Fruit fly (Drosophila melanogaster) whole organism, embryonic: ENCODE data around the gene Sfp79B.

ENCODE experiments used
- ATbp ChIP-seq: fragments of 200-800 bp; sonication (Bioruptor generic); optimal IDR thresholded peaks from 2 replicates; lab custom pipeline; 2017; ENCODE audit warnings: missing biosample characterization, mild to moderate bottlenecking, missing genetic modification characterization, missing genetic modification reagents
- Asciz ChIP-seq: fragments of 200-800 bp; sonication (Bioruptor generic); optimal IDR thresholded peaks from 2 replicates; lab custom pipeline; 2017; ENCODE audit warnings: missing biosample characterization, mild to moderate bottlenecking, missing genetic modification characterization, missing genetic modification reagents
- CG10209 ChIP-seq: fragments of 200-800 bp; sonication (Bioruptor generic); optimal IDR thresholded peaks from 3 replicates; lab custom pipeline; 2017; ENCODE audit warnings: missing biosample characterization, mild to moderate bottlenecking, missing genetic modification characterization, missing genetic modification reagents
- CG10543 ChIP-seq: fragments of 200-800 bp; sonication (Bioruptor generic); optimal IDR thresholded peaks from 3 replicates; lab custom pipeline; 2017; ENCODE audit warnings: missing biosample characterization, mild to moderate bottlenecking, missing genetic modification characterization, moderate library complexity
- CG11093 ChIP-seq: fragments of 200-800 bp; sonication (Bioruptor generic); IDR thresholded peaks from 3 replicates; pipeline ENCODE4 v1.3.6; 2022; ENCODE audit warnings: missing biosample characterization, missing genetic modification characterization
- CG15011 ChIP-seq: fragments of 200-800 bp; sonication (Bioruptor generic); optimal IDR thresholded peaks from 3 replicates; lab custom pipeline; 2018; ENCODE audit warnings: missing biosample characterization, mild to moderate bottlenecking, missing genetic modification characterization
- CG15601 ChIP-seq: fragments of 200-800 bp; sonication (Bioruptor generic); optimal IDR thresholded peaks from 3 replicates; lab custom pipeline; 2019; ENCODE audit warnings: missing biosample characterization, mild to moderate bottlenecking, missing genetic modification characterization, moderate library complexity
- CG1602 ChIP-seq: fragments of 200-800 bp; sonication (Bioruptor generic); optimal IDR thresholded peaks from 3 replicates; lab custom pipeline; 2016; ENCODE audit warnings: missing biosample characterization, missing genetic modification characterization
- CG2199 ChIP-seq: fragments of 200-800 bp; sonication (Bioruptor generic); IDR thresholded peaks from 3 replicates; pipeline ENCODE4 v1.3.6; 2022; ENCODE audit warnings: missing biosample characterization, missing genetic modification characterization
- CG32767 ChIP-seq: fragments of 200-800 bp; sonication (Bioruptor generic); IDR thresholded peaks from 2 replicates; pipeline ENCODE4 v1.3.6; 2022; ENCODE audit warnings: missing biosample characterization, missing genetic modification characterization
- CG3838 ChIP-seq: fragments of 200-800 bp; sonication (Bioruptor generic); optimal IDR thresholded peaks from 3 replicates; lab custom pipeline; 2016; ENCODE audit warnings: missing biosample characterization, missing genetic modification characterization
- CG5245 ChIP-seq: fragments of 200-800 bp; sonication (Bioruptor generic); optimal IDR thresholded peaks from 3 replicates; lab custom pipeline; 2016; ENCODE audit warnings: missing biosample characterization, missing genetic modification characterization
- CG6254 ChIP-seq: fragments of 200-800 bp; sonication (Bioruptor generic); optimal IDR thresholded peaks from 3 replicates; lab custom pipeline; 2017; ENCODE audit warnings: mild to moderate bottlenecking, missing biosample characterization, missing genetic modification reagents, missing genetic modification characterization
- CG7357 ChIP-seq: fragments of 200-800 bp; sonication (Bioruptor generic); IDR thresholded peaks from 3 replicates; pipeline ENCODE4 v1.3.6; 2022; ENCODE audit warnings: missing biosample characterization, missing genetic modification characterization
- CG7839 ChIP-seq: fragments of 200-800 bp; sonication (Bioruptor generic); optimal IDR thresholded peaks from 3 replicates; lab custom pipeline; 2018; ENCODE audit warnings: missing biosample characterization, mild to moderate bottlenecking, missing genetic modification characterization, moderate library complexity
- CG8478 ChIP-seq: fragments of >200 bp; optimal IDR thresholded peaks from 2 replicates; lab custom pipeline; 2018
- CG8765 ChIP-seq: fragments of 200-800 bp; sonication (Bioruptor generic); IDR thresholded peaks from 2 replicates; pipeline ENCODE4 v1.3.6; 2022; ENCODE audit warnings: missing biosample characterization, missing genetic modification characterization
- CG9727 ChIP-seq: fragments of 200-800 bp; sonication (Bioruptor generic); optimal IDR thresholded peaks from 3 replicates; lab custom pipeline; 2017; ENCODE audit warnings: missing biosample characterization, mild to moderate bottlenecking, missing genetic modification characterization
- CG9797 ChIP-seq: fragments of 200-800 bp; sonication (Bioruptor generic); optimal IDR thresholded peaks from 3 replicates; lab custom pipeline; 2018; ENCODE audit warnings: missing biosample characterization, mild to moderate bottlenecking, missing genetic modification characterization
- CG9876 ChIP-seq: fragments of 200-800 bp; sonication (Bioruptor generic); optimal IDR thresholded peaks from 2 replicates; lab custom pipeline; 2016; ENCODE audit warnings: missing biosample characterization, missing genetic modification characterization
- CrebB ChIP-seq: fragments of 200-800 bp; sonication (Bioruptor generic); optimal IDR thresholded peaks from 3 replicates; lab custom pipeline; 2018; ENCODE audit warnings: missing biosample characterization, mild to moderate bottlenecking, missing genetic modification characterization
- Doc2 ChIP-seq: fragments of 200-800 bp; sonication (Bioruptor generic); IDR thresholded peaks from 2 replicates; pipeline ENCODE4 v1.3.6; 2022; ENCODE audit warnings: missing biosample characterization, missing genetic modification characterization
- Eip74EF ChIP-seq, 2 experiments: fragments of 200-800 bp in 1 of 2; fragments of >200 bp in 1 of 2; sonication (Bioruptor generic) in 1 of 2; optimal IDR thresholded peaks; 2 replicates each; lab custom pipeline; 2017 to 2019; ENCODE audit warnings: missing biosample characterization in 2 of 2, missing genetic modification characterization in 2 of 2, mild to moderate bottlenecking in 1 of 2, moderate library complexity in 1 of 2
- Ets65A ChIP-seq: fragments of 200-800 bp; sonication (Bioruptor generic); peaks from one replicate; lab custom pipeline; 2016; ENCODE audit warnings: missing biosample characterization, missing genetic modification characterization
- HLHmδ ChIP-seq: fragments of 200-800 bp; sonication (Bioruptor generic); optimal IDR thresholded peaks from 2 replicates; lab custom pipeline; 2018; ENCODE audit warnings: missing biosample characterization, mild to moderate bottlenecking, missing genetic modification characterization, moderate library complexity
- Hr3 ChIP-seq: fragments of 200-800 bp; sonication (Bioruptor generic); optimal IDR thresholded peaks from 3 replicates; lab custom pipeline; 2016; ENCODE audit warnings: missing biosample characterization, missing genetic modification characterization
- Lim3 ChIP-seq: fragments of 200-800 bp; sonication (Bioruptor generic); IDR thresholded peaks from 2 replicates; pipeline ENCODE4 v1.3.6; 2022; ENCODE audit warnings: missing biosample characterization, missing genetic modification characterization
- MBD-R2 ChIP-seq: fragments of 200-800 bp; sonication (Bioruptor generic); IDR thresholded peaks from 2 replicates; pipeline ENCODE4 v1.3.6; 2022; ENCODE audit warnings: missing biosample characterization, missing genetic modification characterization
- Mad ChIP-seq: fragments of 200-800 bp; sonication (Bioruptor generic); optimal IDR thresholded peaks from 2 replicates; lab custom pipeline; 2016; ENCODE audit warnings: missing biosample characterization, missing genetic modification characterization
- Poxn ChIP-seq: fragments of 200-800 bp; sonication (Bioruptor generic); IDR thresholded peaks from 2 replicates; pipeline ENCODE4 v1.3.6; 2022; ENCODE audit warnings: missing biosample characterization, missing genetic modification characterization
- Taf1 ChIP-seq: fragments of 200-800 bp; sonication (Bioruptor generic); IDR thresholded peaks from 2 replicates; pipeline ENCODE4 v1.3.6; 2022; ENCODE audit warnings: missing biosample characterization, missing genetic modification characterization
- ac ChIP-seq: fragments of 200-800 bp; sonication (Bioruptor generic); optimal IDR thresholded peaks from 3 replicates; lab custom pipeline; 2017; ENCODE audit warnings: missing biosample characterization, mild to moderate bottlenecking, missing genetic modification characterization
- chm ChIP-seq: fragments of 200-800 bp; sonication (Bioruptor generic); IDR thresholded peaks from 2 replicates; pipeline ENCODE4 v1.3.6; 2022; ENCODE audit warnings: missing biosample characterization, missing genetic modification characterization
- danr ChIP-seq: fragments of 200-800 bp; sonication (Bioruptor generic); IDR thresholded peaks from 2 replicates; pipeline ENCODE4 v1.3.6; 2022; ENCODE audit warnings: missing biosample characterization, missing genetic modification characterization
- ems ChIP-seq: fragments of 200-800 bp; sonication (Bioruptor generic); optimal IDR thresholded peaks from 3 replicates; lab custom pipeline; 2016; ENCODE audit warnings: missing biosample characterization, missing genetic modification characterization
- exex ChIP-seq: fragments of 200-800 bp; sonication (Bioruptor generic); optimal IDR thresholded peaks from 4 replicates; lab custom pipeline; 2018; ENCODE audit warnings: missing biosample characterization, mild to moderate bottlenecking, missing genetic modification characterization, moderate library complexity
- fu2 ChIP-seq: fragments of 200-800 bp; sonication (Bioruptor generic); optimal IDR thresholded peaks from 2 replicates; lab custom pipeline; 2016; ENCODE audit warnings: missing biosample characterization, missing genetic modification characterization
- grn ChIP-seq: fragments of 200-800 bp; sonication (Bioruptor generic); optimal IDR thresholded peaks from 3 replicates; lab custom pipeline; 2017; ENCODE audit warnings: missing biosample characterization, missing genetic modification characterization
- gsb ChIP-seq: fragments of 200-800 bp; sonication (Bioruptor generic); IDR thresholded peaks from 2 replicates; pipeline ENCODE4 v1.3.6; 2022; ENCODE audit warnings: missing biosample characterization, missing genetic modification characterization
- insv ChIP-seq, 2 experiments: fragments of 200-800 bp; sonication (Bioruptor generic); optimal IDR thresholded peaks; 3 replicates each; lab custom pipeline; 2016 to 2018; ENCODE audit warnings: missing biosample characterization in 2 of 2, missing genetic modification characterization in 2 of 2
- org-1 ChIP-seq: fragments of 200-800 bp; sonication (Bioruptor generic); optimal IDR thresholded peaks from 2 replicates; lab custom pipeline; 2017; ENCODE audit warnings: missing biosample characterization, missing genetic modification characterization
- pros ChIP-seq: fragments of 200-800 bp; sonication (Bioruptor generic); optimal IDR thresholded peaks from 3 replicates; lab custom pipeline; 2019; ENCODE audit warnings: missing biosample characterization, mild to moderate bottlenecking, missing genetic modification characterization, moderate library complexity
- ranshi ChIP-seq: fragments of 200-800 bp; sonication (Bioruptor generic); IDR thresholded peaks from 2 replicates; pipeline ENCODE4 v1.3.6; 2022; ENCODE audit warnings: missing biosample characterization, missing genetic modification characterization
- salm ChIP-seq: fragments of 200-800 bp; sonication (Bioruptor generic); optimal IDR thresholded peaks from 2 replicates; lab custom pipeline; 2018; ENCODE audit warnings: missing biosample characterization, mild to moderate bottlenecking, missing genetic modification characterization
- schlank ChIP-seq: fragments of 200-800 bp; sonication (Bioruptor generic); optimal IDR thresholded peaks from 2 replicates; lab custom pipeline; 2018; ENCODE audit warnings: missing biosample characterization, mild to moderate bottlenecking, missing genetic modification characterization
- sd ChIP-seq: fragments of 200-800 bp; sonication (Bioruptor generic); optimal IDR thresholded peaks from 3 replicates; lab custom pipeline; 2018; ENCODE audit warnings: missing biosample characterization, mild to moderate bottlenecking, missing genetic modification characterization, moderate library complexity
- sisA ChIP-seq: fragments of 200-800 bp; sonication (Bioruptor generic); IDR thresholded peaks from 2 replicates; pipeline ENCODE4 v1.3.6; 2022; ENCODE audit warnings: missing biosample characterization, missing genetic modification characterization
- slbo ChIP-seq: fragments of 200-800 bp; sonication (Bioruptor generic); IDR thresholded peaks from 2 replicates; pipeline ENCODE4 v1.3.6; 2022; ENCODE audit warnings: missing biosample characterization, missing genetic modification characterization
- sqz ChIP-seq: fragments of 200-800 bp; sonication (Bioruptor generic); optimal IDR thresholded peaks from 3 replicates; lab custom pipeline; 2018; ENCODE audit warnings: missing biosample characterization, mild to moderate bottlenecking, missing genetic modification characterization
- ssp ChIP-seq: fragments of 200-800 bp; sonication (Bioruptor generic); IDR thresholded peaks from 2 replicates; pipeline ENCODE4 v1.3.6; 2022; ENCODE audit warnings: missing biosample characterization, missing genetic modification characterization
- wek ChIP-seq: fragments of 200-800 bp; sonication (Bioruptor generic); optimal IDR thresholded peaks from 3 replicates; lab custom pipeline; 2018; ENCODE audit warnings: missing biosample characterization, mild to moderate bottlenecking, missing genetic modification characterization, moderate library complexity
- z ChIP-seq: fragments of 200-800 bp; sonication (Bioruptor generic); IDR thresholded peaks from 3 replicates; pipeline ENCODE4 v1.3.6; 2022; ENCODE audit warnings: missing biosample characterization, missing genetic modification characterization

The Sfp79B gene

dm6 chr3L:22074347-22074971, 5.7 kb upstream of the Sfp79B start, which contains the start of gene CG7133 (continued):
- TF ChIP-seq fu2 (GFP tag; lab: Kevin White, UChicago), result no peak
- TF ChIP-seq MBD-R2, result peak; percentile 55
- no peak for TF ChIP-seq sqz (GFP tag; lab: Kevin White, UChicago)
- TF ChIP-seq HLHmδ (GFP tag; lab: Kevin White, UChicago), result no peak
- TF ChIP-seq chm (GFP tag; lab: Robert Waterston, UW), result no peak
- TF ChIP-seq Ets65A (GFP tag; lab: Kevin White, UChicago), result no peak
- TF ChIP-seq ems (GFP tag; lab: Kevin White, UChicago), result no peak
- no peak for TF ChIP-seq CG1602
- TF ChIP-seq gsb, result no peak
- no peak for TF ChIP-seq Asciz (GFP tag; lab: Kevin White, UChicago)
- TF ChIP-seq CG10543 (GFP tag; lab: Kevin White, UChicago), result no peak
- no peak for TF ChIP-seq grn (GFP tag; lab: Kevin White, UChicago)
- no peak for TF ChIP-seq CG8478
- TF ChIP-seq Eip74EF (GFP tag; optimal IDR thresholded peaks at IDR 0.05; lab: Kevin White, UChicago), result no peak
- TF ChIP-seq CG15601, result no peak
- no peak for TF ChIP-seq salm
- no peak for TF ChIP-seq CG5245 (GFP tag; lab: Kevin White, UChicago)
- TF ChIP-seq CG2199 (GFP tag; lab: Robert Waterston, UW), result 0 out of 3 replicates have a peak, but pooled peaks have one; percentile 47
- no peak for TF ChIP-seq ac (GFP tag; lab: Kevin White, UChicago)
- no peak for TF ChIP-seq CG15011 (GFP tag; lab: Kevin White, UChicago)
- TF ChIP-seq CG10209 (GFP tag; lab: Kevin White, UChicago), result no peak
- peak; percentile 48 for TF ChIP-seq CG9797 (GFP tag; lab: Kevin White, UChicago)
- TF ChIP-seq pros (GFP tag; lab: Kevin White, UChicago), result no peak
- no peak for TF ChIP-seq CG9727 (GFP tag; lab: Kevin White, UChicago)
- TF ChIP-seq exex (tag; lab: Kevin White, UChicago), result peak; percentile 7
- TF ChIP-seq CG32767 (GFP tag; lab: Robert Waterston, UW), result no peak
- TF ChIP-seq sisA (GFP tag; lab: Robert Waterston, UW), result no peak
- no peak for TF ChIP-seq CG9876 (GFP tag; lab: Kevin White, UChicago)
- no peak for TF ChIP-seq Taf1 (GFP tag; lab: Robert Waterston, UW)
- TF ChIP-seq Poxn (GFP tag; lab: Robert Waterston, UW), result no peak
- no peak for TF ChIP-seq sd (tag; lab: Kevin White, UChicago)
- no peak for TF ChIP-seq CG6254
- no peak for TF ChIP-seq schlank (tag; lab: Kevin White, UChicago)
- no peak for TF ChIP-seq Doc2
- no peak for TF ChIP-seq ssp
- TF ChIP-seq CG7357 (GFP tag; lab: Robert Waterston, UW), result no peak
- TF ChIP-seq CrebB (tag; lab: Kevin White, UChicago), result no peak
- no peak for TF ChIP-seq wek (GFP tag; lab: Kevin White, UChicago)
- no peak for TF ChIP-seq slbo (GFP tag; lab: Robert Waterston, UW)
- no peak for TF ChIP-seq CG7839
- no peak for TF ChIP-seq CG3838 (GFP tag; lab: Kevin White, UChicago)
- TF ChIP-seq danr, result no peak
- no peak for TF ChIP-seq ATbp (GFP tag; lab: Kevin White, UChicago)
- TF ChIP-seq org-1 (GFP tag; lab: Kevin White, UChicago), result no peak
- TF ChIP-seq Lim3 (GFP tag; lab: Robert Waterston, UW), result no peak
- TF ChIP-seq insv (GFP tag; optimal IDR thresholded peaks at IDR 0.05; lab: Kevin White, UChicago), result no peak
- TF ChIP-seq Hr3 (GFP tag; lab: Kevin White, UChicago), result no peak
- TF ChIP-seq Mad (GFP tag; lab: Kevin White, UChicago), result no peak
- no peak for TF ChIP-seq CG11093 (GFP tag; lab: Robert Waterston, UW)
- TF ChIP-seq ranshi, result no peak
- TF ChIP-seq z (GFP tag; lab: Robert Waterston, UW), result no peak
- no peak for TF ChIP-seq CG8765
